Worm (Caenorhabditis elegans): ENCODE measurements around the gene F56D2.2.

- no peak for TF ChIP-seq him-1 (tag; optimal IDR thresholded peaks at IDR 0.05)
- no peak for TF ChIP-seq W03F9.2 (tag; optimal IDR thresholded peaks at IDR 0.05)
- no peak for TF ChIP-seq dao-5 (tag; optimal IDR thresholded peaks at IDR 0.05)
Observed at ce11 chrIII:5615675-5616074, 28.6 kb downstream of the F56D2.2 start.

All from whole organism, L4/young adult.